Worm (Caenorhabditis elegans) whole organism, young adult: ENCODE data around the gene kxd-1.

Experiments
- C06A6.2 ChIP-seq: fragments of 200-800 bp; sonication (Bioruptor generic); conservative IDR thresholded peaks from 2 replicates; pipeline ENCODE4 v1.3.6; 2022; ENCODE audit warnings: missing genetic modification characterization, missing compliant biosample characterization
- F39B2.1 ChIP-seq: fragments of 200-800 bp; sonication (Bioruptor generic); IDR thresholded peaks from 2 replicates; pipeline ENCODE4 v1.3.6; 2022; ENCODE audit warnings: missing genetic modification reagents, missing genetic modification characterization, missing compliant biosample characterization
- T07F8.4 ChIP-seq: sonication (generic microtip); optimal IDR thresholded peaks from 2 replicates; lab custom pipeline; 2016; ENCODE audit warnings: mild to moderate bottlenecking, missing genetic modification characterization, moderate library complexity, missing compliant biosample characterization
- Y53G8AR.9 ChIP-seq: fragments of 200-800 bp; sonication (Bioruptor generic); conservative IDR thresholded peaks from 2 replicates; pipeline ENCODE4 v1.3.6; 2022; ENCODE audit warnings: missing genetic modification reagents, missing genetic modification characterization, missing compliant biosample characterization
- Y67H2A.10 ChIP-seq: fragments of 200-800 bp; sonication (Bioruptor generic); conservative IDR thresholded peaks from 2 replicates; pipeline ENCODE4 v1.3.6; 2022; ENCODE audit warnings: missing genetic modification reagents, missing genetic modification characterization, missing compliant biosample characterization
- Y79H2A.3 ChIP-seq: fragments of 200-800 bp; sonication (Bioruptor generic); conservative IDR thresholded peaks from 2 replicates; pipeline ENCODE4 v1.3.6; 2022; ENCODE audit warnings: missing genetic modification reagents, missing genetic modification characterization, missing compliant biosample characterization
- Y95B8A.8 ChIP-seq: fragments of 200-800 bp; sonication (Bioruptor generic); IDR thresholded peaks from 2 replicates; pipeline ENCODE4 v1.3.6; 2022; ENCODE audit warnings: missing genetic modification reagents, missing genetic modification characterization, missing compliant biosample characterization
- ZK185.1 ChIP-seq: sonication (generic microtip); optimal IDR thresholded peaks from 2 replicates; lab custom pipeline; 2016; ENCODE audit warnings: mild to moderate bottlenecking, missing genetic modification characterization, missing compliant biosample characterization; ENCODE audit not compliant: poor library complexity, severe bottlenecking
- ama-1 ChIP-seq, 3 experiments: fragments of 150-350 bp in 1 of 3; sonication (generic microtip) in 2 of 3; optimal IDR thresholded peaks; 2 replicates each; lab custom pipeline; 2014 to 2018; ENCODE audit warnings: missing biosample characterization in 2 of 3, missing genetic modification characterization in 2 of 3, missing genetic modification reagents in 2 of 3
- aptf-2 ChIP-seq: fragments of 200-800 bp; sonication (Bioruptor generic); conservative IDR thresholded peaks from 2 replicates; pipeline ENCODE4 v1.3.6; 2022; ENCODE audit warnings: missing genetic modification reagents, missing genetic modification characterization, missing compliant biosample characterization
- attf-3 ChIP-seq: fragments of 200-800 bp; sonication (Bioruptor generic); conservative IDR thresholded peaks from 2 replicates; pipeline ENCODE4 v1.3.6; 2022; ENCODE audit warnings: missing genetic modification reagents, missing genetic modification characterization, missing compliant biosample characterization
- attf-5 ChIP-seq: fragments of 200-800 bp; sonication (Bioruptor generic); optimal IDR thresholded peaks from 2 replicates; lab custom pipeline; 2018; ENCODE audit warnings: mild to moderate bottlenecking, missing genetic modification characterization, missing compliant biosample characterization
- attf-6 ChIP-seq: fragments of 200-800 bp; sonication (Bioruptor generic); IDR thresholded peaks from 2 replicates; pipeline ENCODE4 v1.3.6; 2022; ENCODE audit warnings: missing genetic modification reagents, missing genetic modification characterization, missing compliant biosample characterization
- cebp-2 ChIP-seq: fragments of 200-800 bp; sonication (Bioruptor generic); IDR thresholded peaks from 2 replicates; pipeline ENCODE4 v1.3.6; 2022; ENCODE audit warnings: missing genetic modification characterization, missing compliant biosample characterization
- ceh-27 ChIP-seq: fragments of 200-800 bp; sonication (Bioruptor generic); optimal IDR thresholded peaks from 2 replicates; lab custom pipeline; 2018; ENCODE audit warnings: mild to moderate bottlenecking, missing genetic modification characterization, moderate library complexity, missing compliant biosample characterization
- ceh-79 ChIP-seq: sonication (generic microtip); optimal IDR thresholded peaks from 2 replicates; lab custom pipeline; 2017; ENCODE audit warnings: mild to moderate bottlenecking, missing genetic modification characterization, missing compliant biosample characterization
- chd-7 ChIP-seq: sonication (generic microtip); optimal IDR thresholded peaks from 2 replicates; lab custom pipeline; 2016; ENCODE audit warnings: mild to moderate bottlenecking, missing genetic modification characterization, moderate library complexity, missing compliant biosample characterization
- die-1 ChIP-seq: sonication (generic microtip); optimal IDR thresholded peaks from 2 replicates; lab custom pipeline; 2016; ENCODE audit warnings: missing genotype, mild to moderate bottlenecking, missing genetic modification characterization, missing compliant biosample characterization
- dox-1 ChIP-seq: fragments of 200-800 bp; sonication (Bioruptor generic); IDR thresholded peaks from 2 replicates; pipeline ENCODE4 v1.3.6; 2022; ENCODE audit warnings: missing genetic modification reagents, missing genetic modification characterization, missing compliant biosample characterization
- egl-18 ChIP-seq: fragments of 200-800 bp; sonication (Bioruptor generic); IDR thresholded peaks from 2 replicates; pipeline ENCODE4 v1.3.6; 2022; ENCODE audit warnings: missing genetic modification reagents, missing genetic modification characterization, missing compliant biosample characterization
- egl-44 ChIP-seq: fragments of 200-800 bp; sonication (Bioruptor generic); IDR thresholded peaks from 2 replicates; pipeline ENCODE4 v1.3.6; 2022; ENCODE audit warnings: missing genetic modification reagents, missing genetic modification characterization, missing compliant biosample characterization
- hrde-1 ChIP-seq: sonication (generic microtip); optimal IDR thresholded peaks from 2 replicates; lab custom pipeline; 2016; ENCODE audit warnings: missing genetic modification characterization, mild to moderate bottlenecking, missing compliant biosample characterization, moderate library complexity, missing genotype, missing genetic modification reagents, borderline replicate concordance
- let-526 ChIP-seq: fragments of 200-800 bp; sonication (Bioruptor generic); IDR thresholded peaks from 2 replicates; pipeline ENCODE4 v1.3.6; 2022; ENCODE audit warnings: missing genetic modification reagents, missing genetic modification characterization, missing compliant biosample characterization
- lin-40 ChIP-seq: sonication (generic microtip); optimal IDR thresholded peaks from 2 replicates; lab custom pipeline; 2016; ENCODE audit warnings: missing genetic modification characterization, mild to moderate bottlenecking, missing compliant biosample characterization, missing genotype, missing genetic modification reagents
- lin-54 ChIP-seq: fragments of 200-800 bp; sonication (Bioruptor generic); optimal IDR thresholded peaks from 2 replicates; lab custom pipeline; 2018; ENCODE audit warnings: mild to moderate bottlenecking, missing genetic modification characterization, missing compliant biosample characterization
- madf-3 ChIP-seq: fragments of 200-800 bp; sonication (Bioruptor generic); IDR thresholded peaks from 2 replicates; pipeline ENCODE4 v1.3.6; 2022; ENCODE audit warnings: missing genetic modification reagents, missing genetic modification characterization, missing compliant biosample characterization
- madf-8 ChIP-seq: fragments of 200-800 bp; sonication (Bioruptor generic); conservative IDR thresholded peaks from 2 replicates; pipeline ENCODE4 v1.3.6; 2022; ENCODE audit warnings: missing genetic modification reagents, missing genetic modification characterization, missing compliant biosample characterization
- mcd-1 ChIP-seq: fragments of 200-800 bp; sonication (Bioruptor generic); IDR thresholded peaks from 2 replicates; pipeline ENCODE4 v1.3.6; 2022; ENCODE audit warnings: missing genetic modification reagents, missing genetic modification characterization, missing compliant biosample characterization
- nhr-120 ChIP-seq: fragments of 200-800 bp; sonication (Bioruptor generic); IDR thresholded peaks from 2 replicates; pipeline ENCODE4 v1.3.6; 2022; ENCODE audit warnings: missing genetic modification characterization, missing compliant biosample characterization
- nhr-179 ChIP-seq: sonication (generic microtip); optimal IDR thresholded peaks from 2 replicates; lab custom pipeline; 2016; ENCODE audit warnings: mild to moderate bottlenecking, missing genetic modification characterization, missing compliant biosample characterization
- rcor-1 ChIP-seq: fragments of 200-800 bp; sonication (Bioruptor generic); IDR thresholded peaks from 2 replicates; pipeline ENCODE4 v1.3.6; 2022; ENCODE audit warnings: missing genetic modification reagents, missing genetic modification characterization, missing compliant biosample characterization
- snpc-1.1 ChIP-seq: sonication (generic microtip); optimal IDR thresholded peaks from 2 replicates; lab custom pipeline; 2017; ENCODE audit warnings: missing genetic modification characterization, mild to moderate bottlenecking, missing compliant biosample characterization, antibody characterized with exemption, moderate library complexity, missing genotype, missing genetic modification reagents; ENCODE audit not compliant: insufficient read depth
- snpc-1.3 ChIP-seq: sonication (generic microtip); optimal IDR thresholded peaks from 2 replicates; lab custom pipeline; 2017; ENCODE audit warnings: missing genetic modification characterization, mild to moderate bottlenecking, missing compliant biosample characterization, antibody characterized with exemption, moderate library complexity, missing genotype, missing genetic modification reagents; ENCODE audit not compliant: insufficient read depth
- sptf-2 ChIP-seq: fragments of 200-800 bp; sonication (Bioruptor generic); optimal IDR thresholded peaks from 2 replicates; lab custom pipeline; 2018; ENCODE audit warnings: mild to moderate bottlenecking, missing genetic modification characterization, missing compliant biosample characterization
- tbp1 ChIP-seq: fragments of 200-800 bp; sonication (Bioruptor generic); optimal IDR thresholded peaks from 2 replicates; lab custom pipeline; 2018; ENCODE audit warnings: mild to moderate bottlenecking, missing genetic modification characterization, missing compliant biosample characterization
- tbx-9 ChIP-seq: sonication (generic microtip); optimal IDR thresholded peaks from 2 replicates; lab custom pipeline; 2016; ENCODE audit warnings: borderline replicate concordance, missing genetic modification characterization, inconsistent platforms, missing compliant biosample characterization
- tlf-1 ChIP-seq: fragments of 200-800 bp; sonication (Bioruptor generic); optimal IDR thresholded peaks from 2 replicates; lab custom pipeline; 2018; ENCODE audit warnings: mild to moderate bottlenecking, missing genetic modification characterization, missing compliant biosample characterization
- unc-130 ChIP-seq: sonication (generic microtip); optimal IDR thresholded peaks from 2 replicates; lab custom pipeline; 2016; ENCODE audit warnings: missing genetic modification reagents, missing genetic modification characterization, missing compliant biosample characterization

kxd-1 gene

DNA sequence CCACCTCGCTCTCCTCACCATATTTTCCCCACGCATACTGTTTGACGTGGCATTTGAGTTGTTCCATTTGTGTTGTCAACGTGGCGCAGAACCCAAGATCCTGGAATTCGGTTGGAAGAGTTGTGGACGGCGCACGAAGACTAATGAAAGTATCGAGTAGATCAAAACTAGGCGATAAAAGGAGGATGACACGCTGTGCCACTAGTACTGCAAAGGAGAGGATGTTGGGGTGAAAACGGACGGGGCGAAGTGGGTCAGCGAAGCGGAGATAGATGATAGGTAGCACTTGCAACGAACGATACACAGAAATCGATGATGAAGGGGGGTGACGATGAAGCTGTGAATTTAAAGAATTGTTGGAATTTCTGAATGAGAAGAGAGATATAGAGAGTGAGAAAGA, 25.7 kb downstream of the kxd-1 start, which contains the start of gene C05C8.7:
TSS of gene C05C8.7 (minus strand) at position 100 of the 400 bp plus-strand sequence.
- TF ChIP-seq madf-3 (GFP tag; lab: Robert Waterston, UW) (no peak), lin-40 (tag; lab: Kevin White, UChicago) (no peak), dox-1 (GFP tag; lab: Robert Waterston, UW) (no peak), ZK185.1 (no peak)

DNA sequence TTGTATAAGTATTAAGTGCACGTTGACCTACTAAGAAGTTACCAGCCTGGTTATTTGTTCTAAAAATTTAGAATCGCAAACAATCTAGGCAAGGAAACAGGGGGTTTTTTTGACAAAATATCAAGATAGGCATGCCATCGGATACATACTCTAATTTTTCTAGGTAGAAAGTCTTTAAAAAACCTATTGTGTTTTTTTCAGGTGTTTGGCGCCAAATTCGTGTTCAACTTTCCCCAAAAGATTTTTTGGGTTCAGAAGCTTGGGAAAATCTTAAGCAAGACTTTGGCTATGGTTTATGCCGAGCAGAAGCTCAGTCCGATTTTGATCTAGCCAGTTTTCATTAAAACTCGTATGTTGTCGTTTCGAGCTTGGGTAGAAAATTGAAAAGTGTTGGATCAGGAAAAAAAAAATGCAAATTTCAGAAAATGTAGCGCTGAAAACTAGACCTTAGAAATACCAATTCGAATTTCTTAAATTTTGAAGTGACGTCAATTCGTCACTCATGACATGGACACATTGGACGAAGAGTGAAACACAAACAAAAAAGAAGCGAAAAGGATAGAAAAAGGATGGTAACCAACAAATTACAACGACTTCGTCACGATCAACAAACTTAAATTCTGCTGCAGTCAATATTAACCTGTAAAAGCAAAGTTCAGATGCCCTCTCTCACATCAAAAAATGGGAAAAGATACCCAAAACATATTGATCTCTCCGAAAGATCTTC, 27.1 kb downstream of the kxd-1 start:
- TF ChIP-seq attf-3 (GFP tag; lab: Robert Waterston, UW), result no peak
- no peak for TF ChIP-seq nhr-179
- TF ChIP-seq snpc-1.1, result no peak
- no peak for TF ChIP-seq snpc-1.3 (tag; lab: Kevin White, UChicago)
- TF ChIP-seq sptf-2 (GFP tag; lab: Kevin White, UChicago), result no peak
- no peak for TF ChIP-seq tlf-1 (GFP tag; lab: Kevin White, UChicago)
- TF ChIP-seq C06A6.2 (GFP tag; lab: Robert Waterston, UW), result no peak
- TF ChIP-seq egl-18, result no peak
- no peak for TF ChIP-seq ceh-27 (GFP tag; lab: Kevin White, UChicago)
- TF ChIP-seq tbx-9, result no peak
- no peak for TF ChIP-seq Y79H2A.3
- no peak for TF ChIP-seq let-526 (GFP tag; lab: Robert Waterston, UW)
- no peak for TF ChIP-seq mcd-1 (GFP tag; lab: Robert Waterston, UW)
- TF ChIP-seq tbp1, result no peak
- no peak for TF ChIP-seq madf-8
- no peak for TF ChIP-seq T07F8.4 (tag; lab: Kevin White, UChicago)
- no peak for TF ChIP-seq Y53G8AR.9
- TF ChIP-seq lin-54 (GFP tag; lab: Kevin White, UChicago), result no peak
- TF ChIP-seq dox-1 (GFP tag; lab: Robert Waterston, UW), result no peak
- TF ChIP-seq, all 124 proteins: peak for 0

- TF ChIP-seq ama-1 (optimal IDR thresholded peaks at IDR 0.05; lab: Kevin White, UChicago), result no peak
- TF ChIP-seq ama-1 (GFP tag; optimal IDR thresholded peaks at IDR 0.05; lab: Kevin White, UChicago), result no peak
- no peak for TF ChIP-seq chd-7 (tag; lab: Kevin White, UChicago)
- no peak for TF ChIP-seq F39B2.1
- TF ChIP-seq Y67H2A.10 (GFP tag; lab: Robert Waterston, UW), result no peak
- TF ChIP-seq unc-130 (GFP tag; lab: Kevin White, UChicago), result no peak
- TF ChIP-seq attf-3 (GFP tag; lab: Robert Waterston, UW), result no peak
- TF ChIP-seq attf-5, result no peak
- TF ChIP-seq cebp-2 (GFP tag; lab: Robert Waterston, UW), result no peak
- no peak for TF ChIP-seq hrde-1
- no peak for TF ChIP-seq ceh-79
- TF ChIP-seq Y95B8A.8, result no peak
- TF ChIP-seq Y79H2A.3, result no peak
- TF ChIP-seq egl-44 (GFP tag; lab: Robert Waterston, UW), result no peak
- no peak for TF ChIP-seq aptf-2 (GFP tag; lab: Robert Waterston, UW)
- TF ChIP-seq nhr-120 (GFP tag; lab: Robert Waterston, UW), result no peak
- TF ChIP-seq rcor-1, result no peak
- no peak for TF ChIP-seq die-1 (tag; lab: Kevin White, UChicago)
- TF ChIP-seq attf-6 (GFP tag; lab: Robert Waterston, UW), result no peak
- TF ChIP-seq snpc-1.3 (tag; lab: Kevin White, UChicago), result no peak
Measured at ce11 chrV:7255095-7255494, 33.8 kb downstream of the kxd-1 start, which contains the start of gene C05C8.8. Gene C05C8.8, minus strand, starts transcription at chrV:7255195.
